Fruit fly (Drosophila melanogaster) whole organism, pupa: ENCODE measurements around the gene PGRP-SB2.

ENCODE experiments used
- CG10348 ChIP-seq: fragments of 200-800 bp; sonication (Bioruptor generic); IDR thresholded peaks from 2 replicates; pipeline ENCODE4 v1.3.6; 2022; ENCODE audit warnings: missing biosample characterization, missing genetic modification characterization
- CG17806 ChIP-seq: fragments of 200-800 bp; sonication (Bioruptor generic); optimal IDR thresholded peaks from 2 replicates; lab custom pipeline; 2018; ENCODE audit warnings: missing biosample characterization, mild to moderate bottlenecking, missing genetic modification characterization, moderate library complexity
- CG4496 ChIP-seq: fragments of 200-800 bp; sonication (Bioruptor generic); IDR thresholded peaks from 3 replicates; pipeline ENCODE4 v1.3.6; 2022; ENCODE audit warnings: missing biosample characterization, missing genetic modification characterization
- CG9948 ChIP-seq: fragments of 200-800 bp; sonication (Bioruptor generic); optimal IDR thresholded peaks from 2 replicates; lab custom pipeline; 2018; ENCODE audit warnings: missing biosample characterization, mild to moderate bottlenecking, missing genetic modification characterization, moderate library complexity
- D1 ChIP-seq: fragments of 200-800 bp; sonication (Bioruptor generic); optimal IDR thresholded peaks from 2 replicates; lab custom pipeline; 2018; ENCODE audit warnings: missing biosample characterization, mild to moderate bottlenecking, missing genetic modification characterization, moderate library complexity
- Snoo ChIP-seq: fragments of 200-800 bp; sonication (Bioruptor generic); optimal IDR thresholded peaks from 3 replicates; lab custom pipeline; 2017; ENCODE audit warnings: missing biosample characterization, mild to moderate bottlenecking, missing genetic modification characterization, inconsistent platforms

DNA sequence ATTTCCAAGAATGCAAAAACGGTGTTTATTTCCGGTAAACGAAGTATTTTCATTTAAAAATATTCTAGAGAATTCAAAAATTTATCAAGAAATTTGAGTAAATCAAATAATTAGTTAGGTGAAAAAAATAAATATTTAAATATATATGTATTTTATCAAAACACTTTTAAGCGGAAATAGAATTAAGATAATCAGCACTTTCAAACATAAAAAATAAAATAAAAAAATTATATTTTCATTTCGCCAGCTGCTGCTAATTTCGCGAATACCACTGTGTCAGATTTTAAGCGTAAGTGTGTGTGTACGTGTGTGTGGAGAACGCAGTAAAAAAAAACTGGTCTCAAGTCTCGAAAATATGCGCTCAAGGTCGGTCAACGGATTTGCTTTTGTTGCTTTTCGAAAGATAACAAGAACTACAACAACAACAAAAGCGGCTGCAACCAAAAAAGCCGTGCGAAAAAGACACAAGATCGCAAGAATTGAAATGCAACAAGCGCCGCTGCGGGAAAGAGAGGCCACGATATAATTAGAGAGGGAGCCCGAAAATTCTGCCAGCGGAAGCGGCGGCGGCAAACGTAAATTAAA lies 16.6 kb upstream of the PGRP-SB2 start:
- TF ChIP-seq Snoo (tag; lab: Kevin White, UChicago) = no peak
- TF ChIP-seq D1 (tag; lab: Kevin White, UChicago) = no peak
- TF ChIP-seq CG10348 (GFP tag; lab: Robert Waterston, UW) = no peak
- no peak for TF ChIP-seq CG4496 (GFP tag; lab: Robert Waterston, UW)
- TF ChIP-seq CG17806 (tag; lab: Kevin White, UChicago) = no peak
- no peak for TF ChIP-seq CG9948 (tag; lab: Kevin White, UChicago)
